Fruit fly (Drosophila melanogaster) whole organism, embryonic: ENCODE measurements around the gene Glyat.

Experiments used
- CG10979 ChIP-seq: fragments of 200-800 bp; sonication (Bioruptor generic); optimal IDR thresholded peaks from 2 replicates; lab custom pipeline; 2018; ENCODE audit warnings: missing biosample characterization, mild to moderate bottlenecking, missing genetic modification characterization, moderate library complexity
- CG1647 ChIP-seq: fragments of 200-800 bp; sonication (Bioruptor generic); optimal IDR thresholded peaks from 3 replicates; lab custom pipeline; 2016; ENCODE audit warnings: missing biosample characterization, missing genetic modification characterization
- CG16779 ChIP-seq: fragments of 200-800 bp; sonication (Bioruptor generic); IDR thresholded peaks from 2 replicates; pipeline ENCODE4 v1.3.6; 2022; ENCODE audit warnings: missing biosample characterization, missing genetic modification characterization
- CG30403 ChIP-seq: fragments of 200-800 bp; sonication (Bioruptor generic); optimal IDR thresholded peaks from 3 replicates; lab custom pipeline; 2016; ENCODE audit warnings: missing biosample characterization, missing genetic modification characterization
- CG33213 ChIP-seq: fragments of 200-800 bp; sonication (Bioruptor generic); optimal IDR thresholded peaks from 3 replicates; lab custom pipeline; 2016; ENCODE audit warnings: missing biosample characterization, missing genetic modification characterization
- CG7357 ChIP-seq: fragments of 200-800 bp; sonication (Bioruptor generic); IDR thresholded peaks from 3 replicates; pipeline ENCODE4 v1.3.6; 2022; ENCODE audit warnings: missing biosample characterization, missing genetic modification characterization
- Hand ChIP-seq: fragments of 200-800 bp; sonication (Bioruptor generic); optimal IDR thresholded peaks from 2 replicates; lab custom pipeline; 2017; ENCODE audit warnings: mild to moderate bottlenecking, missing biosample characterization, missing genetic modification reagents, missing genetic modification characterization
- Sox102F ChIP-seq: fragments of 200-800 bp; sonication (Bioruptor generic); optimal IDR thresholded peaks from 2 replicates; lab custom pipeline; 2018; ENCODE audit warnings: missing biosample characterization, mild to moderate bottlenecking, missing genetic modification characterization, moderate library complexity
- Ssrp ChIP-seq: fragments of 200-800 bp; sonication (Bioruptor generic); optimal IDR thresholded peaks from 2 replicates; lab custom pipeline; 2018; ENCODE audit warnings: missing biosample characterization, mild to moderate bottlenecking, missing genetic modification characterization, moderate library complexity
- h ChIP-seq: fragments of >200 bp; optimal IDR thresholded peaks from 2 replicates; lab custom pipeline; 2017
- kay ChIP-seq: fragments of 200-800 bp; sonication (Bioruptor generic); optimal IDR thresholded peaks from 2 replicates; lab custom pipeline; 2016; ENCODE audit warnings: missing biosample characterization, missing genetic modification characterization
- psq ChIP-seq: fragments of 200-800 bp; sonication (Bioruptor generic); optimal IDR thresholded peaks from 2 replicates; lab custom pipeline; 2017; ENCODE audit warnings: missing biosample characterization, missing genetic modification characterization
- zfh1 ChIP-seq: fragments of 200-800 bp; sonication (Bioruptor generic); IDR thresholded peaks from 3 replicates; pipeline ENCODE4 v1.3.6; 2022; ENCODE audit warnings: missing biosample characterization, missing genetic modification characterization

- no peak for TF ChIP-seq kay (GFP tag; lab: Kevin White, UChicago)
- no peak for TF ChIP-seq CG1647 (GFP tag; lab: Kevin White, UChicago)
- no peak for TF ChIP-seq CG7357 (GFP tag; lab: Robert Waterston, UW)
- TF ChIP-seq psq = no peak
- no peak for TF ChIP-seq CG30403 (GFP tag; lab: Kevin White, UChicago)
- no peak for TF ChIP-seq Ssrp (tag; lab: Kevin White, UChicago)
- TF ChIP-seq CG16779 (GFP tag; lab: Robert Waterston, UW) = no peak
- no peak for TF ChIP-seq CG10979
- TF ChIP-seq Hand (GFP tag; lab: Kevin White, UChicago) = no peak
- TF ChIP-seq zfh1 = no peak
- no peak for TF ChIP-seq Sox102F (GFP tag; lab: Kevin White, UChicago)
- TF ChIP-seq CG33213 (GFP tag; lab: Kevin White, UChicago) = no peak
- TF ChIP-seq h = no peak
Measured at dm6 chr2L:7970001-7970400, 40.5 kb downstream of the Glyat start.
